Worm (Caenorhabditis elegans) whole organism, L4/young adult: ENCODE data around the gene sahd-1.

ENCODE experiments used
- W03F9.2 ChIP-seq: fragments of 150-350 bp; optimal IDR thresholded peaks from 2 replicates; lab custom pipeline; 2014; ENCODE audit warnings: missing biosample characterization, missing genetic modification characterization
- dao-5 ChIP-seq: sonication (generic microtip); optimal IDR thresholded peaks from 2 replicates; lab custom pipeline; 2016; ENCODE audit warnings: missing genotype, missing genetic modification characterization, moderate library complexity, missing compliant biosample characterization
- him-1 ChIP-seq: sonication (generic microtip); optimal IDR thresholded peaks from 2 replicates; lab custom pipeline; 2016; ENCODE audit warnings: missing genotype, missing genetic modification reagents, missing genetic modification characterization, missing compliant biosample characterization

- no peak for TF ChIP-seq him-1 (tag; lab: Kevin White, UChicago)
- no peak for TF ChIP-seq dao-5
- TF ChIP-seq W03F9.2 = no peak
Measured at ce11 chrII:5463692-5464300, 50.9 kb downstream of the sahd-1 start.
